Fruit fly (Drosophila melanogaster) whole organism, embryonic: ENCODE measurements around the gene CG44094.
A peak's percentile ranks its signal among the peaks of the same experiment; 100 is the strongest.

Source experiments
- B-H2 ChIP-seq: fragments of 200-800 bp; sonication (Bioruptor generic); optimal IDR thresholded peaks from 2 replicates; lab custom pipeline; 2018; ENCODE audit warnings: missing biosample characterization, mild to moderate bottlenecking, missing genetic modification characterization
- CG10543 ChIP-seq: fragments of 200-800 bp; sonication (Bioruptor generic); optimal IDR thresholded peaks from 3 replicates; lab custom pipeline; 2017; ENCODE audit warnings: missing biosample characterization, mild to moderate bottlenecking, missing genetic modification characterization, moderate library complexity
- CG11398 ChIP-seq: fragments of 200-800 bp; sonication (Bioruptor generic); optimal IDR thresholded peaks from 2 replicates; lab custom pipeline; 2016; ENCODE audit warnings: missing biosample characterization, missing genetic modification characterization
- CG11456 ChIP-seq: fragments of 200-800 bp; sonication (Bioruptor generic); IDR thresholded peaks from 3 replicates; pipeline ENCODE4 v1.3.6; 2022; ENCODE audit warnings: missing biosample characterization, missing genetic modification characterization
- CG12299 ChIP-seq: fragments of 200-800 bp; sonication (Bioruptor generic); optimal IDR thresholded peaks from 2 replicates; lab custom pipeline; 2018; ENCODE audit warnings: missing biosample characterization, mild to moderate bottlenecking, missing genetic modification characterization
- CG14667 ChIP-seq: fragments of 200-800 bp; sonication (Bioruptor generic); IDR thresholded peaks from 2 replicates; pipeline ENCODE4 v1.3.6; 2022; ENCODE audit warnings: missing biosample characterization, missing genetic modification characterization
- CG15269 ChIP-seq: fragments of 200-800 bp; sonication (Bioruptor generic); optimal IDR thresholded peaks from 2 replicates; lab custom pipeline; 2018; ENCODE audit warnings: missing biosample characterization, mild to moderate bottlenecking, missing genetic modification characterization, moderate library complexity
- CG17328 ChIP-seq: fragments of 200-800 bp; sonication (Bioruptor generic); IDR thresholded peaks from 2 replicates; pipeline ENCODE4 v1.3.6; 2022; ENCODE audit warnings: missing biosample characterization, missing genetic modification characterization
- CG2889 ChIP-seq: fragments of 200-800 bp; sonication (Bioruptor generic); IDR thresholded peaks from 3 replicates; pipeline ENCODE4 v1.3.6; 2022; ENCODE audit warnings: missing biosample characterization, missing genetic modification characterization
- CG30431 ChIP-seq: fragments of 200-800 bp; sonication (Bioruptor generic); optimal IDR thresholded peaks from 2 replicates; lab custom pipeline; 2017; ENCODE audit warnings: missing biosample characterization, missing genetic modification characterization
- CG31365 ChIP-seq: fragments of 200-800 bp; sonication (Bioruptor generic); optimal IDR thresholded peaks from 2 replicates; lab custom pipeline; 2018; ENCODE audit warnings: missing biosample characterization, mild to moderate bottlenecking, missing genetic modification characterization
- CG34224 ChIP-seq: fragments of 200-800 bp; sonication (Bioruptor generic); IDR thresholded peaks from 3 replicates; pipeline ENCODE4 v1.3.6; 2022; ENCODE audit warnings: missing biosample characterization, missing genetic modification characterization; ENCODE audit not compliant: partially characterized antibody
- CG4328 ChIP-seq: fragments of 200-800 bp; sonication (Bioruptor generic); optimal IDR thresholded peaks from 3 replicates; lab custom pipeline; 2017; ENCODE audit warnings: missing biosample characterization, missing genetic modification reagents, missing genetic modification characterization
- CG4617 ChIP-seq: fragments of 200-800 bp; sonication (Bioruptor generic); optimal IDR thresholded peaks from 3 replicates; lab custom pipeline; 2016; ENCODE audit warnings: missing biosample characterization, missing genetic modification characterization, borderline replicate concordance
- CG5953 ChIP-seq: fragments of 200-800 bp; sonication (Bioruptor generic); IDR thresholded peaks from 2 replicates; pipeline ENCODE4 v1.3.6; 2022; ENCODE audit warnings: missing biosample characterization, missing genetic modification characterization
- CG6654 ChIP-seq: fragments of 200-800 bp; sonication (Bioruptor generic); optimal IDR thresholded peaks from 2 replicates; lab custom pipeline; 2017; ENCODE audit warnings: missing biosample characterization, mild to moderate bottlenecking, missing genetic modification characterization
- CG6765 ChIP-seq: fragments of 200-800 bp; sonication (Bioruptor generic); optimal IDR thresholded peaks from 3 replicates; lab custom pipeline; 2017; ENCODE audit warnings: missing biosample characterization, mild to moderate bottlenecking, missing genetic modification characterization
- CG7271 ChIP-seq: fragments of 200-800 bp; sonication (Bioruptor generic); optimal IDR thresholded peaks from 2 replicates; lab custom pipeline; 2018; ENCODE audit warnings: missing biosample characterization, mild to moderate bottlenecking, missing genetic modification characterization, moderate library complexity
- CG7839 ChIP-seq: fragments of 200-800 bp; sonication (Bioruptor generic); optimal IDR thresholded peaks from 3 replicates; lab custom pipeline; 2018; ENCODE audit warnings: missing biosample characterization, mild to moderate bottlenecking, missing genetic modification characterization, moderate library complexity
- CG8924 ChIP-seq: fragments of 200-800 bp; optimal IDR thresholded peaks from 3 replicates; lab custom pipeline; 2019; ENCODE audit warnings: missing biosample characterization, mild to moderate bottlenecking, missing genetic modification characterization, moderate library complexity
- CG9727 ChIP-seq: fragments of 200-800 bp; sonication (Bioruptor generic); optimal IDR thresholded peaks from 3 replicates; lab custom pipeline; 2017; ENCODE audit warnings: missing biosample characterization, mild to moderate bottlenecking, missing genetic modification characterization
- CG9797 ChIP-seq: fragments of 200-800 bp; sonication (Bioruptor generic); optimal IDR thresholded peaks from 3 replicates; lab custom pipeline; 2018; ENCODE audit warnings: missing biosample characterization, mild to moderate bottlenecking, missing genetic modification characterization
- Dbx ChIP-seq: fragments of 200-800 bp; sonication (Bioruptor generic); IDR thresholded peaks from 3 replicates; pipeline ENCODE4 v1.3.6; 2022; ENCODE audit warnings: missing biosample characterization, missing genetic modification characterization
- Doc3 ChIP-seq: fragments of 200-800 bp; sonication (Bioruptor generic); IDR thresholded peaks from 3 replicates; pipeline ENCODE4 v1.3.6; 2022; ENCODE audit warnings: missing biosample characterization, missing genetic modification characterization; ENCODE audit not compliant: partially characterized antibody
- Hand ChIP-seq: fragments of 200-800 bp; sonication (Bioruptor generic); optimal IDR thresholded peaks from 2 replicates; lab custom pipeline; 2017; ENCODE audit warnings: mild to moderate bottlenecking, missing biosample characterization, missing genetic modification reagents, missing genetic modification characterization
- Hr3 ChIP-seq: fragments of 200-800 bp; sonication (Bioruptor generic); optimal IDR thresholded peaks from 3 replicates; lab custom pipeline; 2016; ENCODE audit warnings: missing biosample characterization, missing genetic modification characterization
- MBD-R2 ChIP-seq: fragments of 200-800 bp; sonication (Bioruptor generic); IDR thresholded peaks from 2 replicates; pipeline ENCODE4 v1.3.6; 2022; ENCODE audit warnings: missing biosample characterization, missing genetic modification characterization
- Med ChIP-seq: fragments of 200-800 bp; sonication (Bioruptor generic); peaks from one replicate; lab custom pipeline; 2016; ENCODE audit warnings: missing biosample characterization, missing genetic modification characterization, mild to moderate bottlenecking, inconsistent platforms, moderate library complexity
- Meics ChIP-seq: fragments of 200-800 bp; sonication (Bioruptor generic); optimal IDR thresholded peaks from 2 replicates; lab custom pipeline; 2017; ENCODE audit warnings: missing biosample characterization, mild to moderate bottlenecking, missing genetic modification characterization
- Poxn ChIP-seq: fragments of 200-800 bp; sonication (Bioruptor generic); IDR thresholded peaks from 2 replicates; pipeline ENCODE4 v1.3.6; 2022; ENCODE audit warnings: missing biosample characterization, missing genetic modification characterization
- Scr ChIP-seq: fragments of 200-800 bp; sonication (Bioruptor generic); IDR thresholded peaks from 2 replicates; pipeline ENCODE4 v1.3.6; 2022; ENCODE audit warnings: missing biosample characterization, missing genetic modification characterization; ENCODE audit not compliant: partially characterized antibody
- Sry-β ChIP-seq: fragments of 200-800 bp; sonication (Bioruptor generic); optimal IDR thresholded peaks from 2 replicates; lab custom pipeline; 2018; ENCODE audit warnings: missing biosample characterization, mild to moderate bottlenecking, missing genetic modification characterization, moderate library complexity
- Stat92E ChIP-seq, 3 experiments: fragments of >200 bp in 2 of 3; fragments of 200-800 bp in 1 of 3; sonication (Bioruptor generic) in 1 of 3; optimal IDR thresholded peaks; 2 replicates each; lab custom pipeline; 2017 to 2019; ENCODE audit warnings: missing biosample characterization in 3 of 3, missing genetic modification characterization in 3 of 3, mild to moderate bottlenecking in 1 of 3, moderate library complexity in 1 of 3
- Xbp1 ChIP-seq: fragments of 200-800 bp; sonication (Bioruptor generic); optimal IDR thresholded peaks from 3 replicates; lab custom pipeline; 2016; ENCODE audit warnings: missing biosample characterization, mild to moderate bottlenecking, missing genetic modification characterization
- ab ChIP-seq: fragments of 200-800 bp; sonication (Bioruptor generic); optimal IDR thresholded peaks from 2 replicates; lab custom pipeline; 2016; ENCODE audit warnings: missing biosample characterization, missing genetic modification characterization
- ac ChIP-seq: fragments of 200-800 bp; sonication (Bioruptor generic); optimal IDR thresholded peaks from 3 replicates; lab custom pipeline; 2017; ENCODE audit warnings: missing biosample characterization, mild to moderate bottlenecking, missing genetic modification characterization
- ci ChIP-seq: fragments of 200-800 bp; sonication (Bioruptor generic); IDR thresholded peaks from 3 replicates; pipeline ENCODE4 v1.3.6; 2022; ENCODE audit warnings: missing biosample characterization, missing genetic modification characterization
- crc ChIP-seq: fragments of 200-800 bp; sonication (Bioruptor generic); optimal IDR thresholded peaks from 2 replicates; lab custom pipeline; 2016; ENCODE audit warnings: missing biosample characterization, missing genetic modification characterization
- ken ChIP-seq: fragments of 200-800 bp; sonication (Bioruptor generic); IDR thresholded peaks from 3 replicates; pipeline ENCODE4 v1.3.6; 2022; ENCODE audit warnings: missing biosample characterization, missing genetic modification characterization
- knrl ChIP-seq: fragments of 200-800 bp; sonication (Bioruptor generic); IDR thresholded peaks from 3 replicates; pipeline ENCODE4 v1.3.6; 2022; ENCODE audit warnings: missing biosample characterization, missing genetic modification characterization; ENCODE audit not compliant: partially characterized antibody
- lov ChIP-seq, 2 experiments: fragments of 200-800 bp in 1 of 2; fragments of >200 bp in 1 of 2; sonication (Bioruptor generic) in 1 of 2; IDR thresholded peaks in 1 of 2; optimal IDR thresholded peaks in 1 of 2; 2 replicates in 1 of 2; 3 replicates in 1 of 2; pipeline versions ENCODE4 v1.3.6 to Lab custom; 2017 to 2022; ENCODE audit warnings: missing biosample characterization in 1 of 2, missing genetic modification characterization in 1 of 2
- nerfin-2 ChIP-seq: fragments of 200-800 bp; sonication (Bioruptor generic); IDR thresholded peaks from 2 replicates; pipeline ENCODE4 v1.3.6; 2022; ENCODE audit warnings: missing biosample characterization, missing genetic modification characterization; ENCODE audit not compliant: partially characterized antibody
- odd ChIP-seq: fragments of 200-800 bp; sonication (Bioruptor generic); optimal IDR thresholded peaks from 2 replicates; lab custom pipeline; 2017; ENCODE audit warnings: missing biosample characterization, mild to moderate bottlenecking, missing genetic modification characterization
- pb ChIP-seq: fragments of 200-800 bp; sonication (Bioruptor generic); optimal IDR thresholded peaks from 3 replicates; lab custom pipeline; 2016; ENCODE audit warnings: missing biosample characterization, missing genetic modification characterization
- prd ChIP-seq, 3 experiments: fragments of >200 bp in 2 of 3; fragments of 200-800 bp in 1 of 3; sonication (Bioruptor generic) in 1 of 3; optimal IDR thresholded peaks in 2 of 3; IDR thresholded peaks in 1 of 3; 2 replicates in 2 of 3; 3 replicates in 1 of 3; pipeline versions ENCODE4 v1.3.6 to Lab custom; 2017 to 2022; ENCODE audit warnings: missing biosample characterization in 1 of 3, missing genetic modification characterization in 1 of 3
- ttk ChIP-seq: fragments of 200-800 bp; sonication (Bioruptor generic); IDR thresholded peaks from 2 replicates; pipeline ENCODE4 v2.1.2; 2022; ENCODE audit warnings: missing biosample characterization, missing genetic modification characterization
- zf30C ChIP-seq: fragments of 200-800 bp; sonication (Bioruptor generic); optimal IDR thresholded peaks from 3 replicates; lab custom pipeline; 2018; ENCODE audit warnings: missing biosample characterization, mild to moderate bottlenecking, missing genetic modification characterization

CG44094 gene

dm6 chr3R:14608892-14609692, 32.7 kb upstream of the CG44094 start, which contains the start of gene CG14853 (continued):
- TF ChIP-seq CG4617 (GFP tag; lab: Kevin White, UChicago) (peak; percentile 44), CG9797 (peak; percentile 21), Dbx (GFP tag; lab: Robert Waterston, UW) (no peak), ttk (peak; percentile 70), CG11398 (GFP tag; lab: Kevin White, UChicago) (peak; percentile 38), CG15269 (tag; lab: Kevin White, UChicago) (peak; percentile 91), CG9727 (GFP tag; lab: Kevin White, UChicago) (peak; percentile 28), MBD-R2 (no peak), CG17328 (peak; percentile 82), ab (GFP tag; lab: Kevin White, UChicago) (no peak), B-H2 (GFP tag; lab: Kevin White, UChicago) (peak; percentile 10), CG31365 (tag; lab: Kevin White, UChicago) (peak; percentile 66), ac (GFP tag; lab: Kevin White, UChicago) (no peak), Stat92E (GFP tag; optimal IDR thresholded peaks at IDR 0.05; lab: Kevin White, UChicago) (no peak), CG10543 (GFP tag; lab: Kevin White, UChicago) (peak; percentile 40), Hand (GFP tag; lab: Kevin White, UChicago) (peak; percentile 72), prd (optimal IDR thresholded peaks at IDR 0.05; lab: Kevin White, UChicago) (no peak), prd (GFP tag; IDR thresholded peaks at IDR 0.05; lab: Robert Waterston, UW) (peak; percentile 78), CG2889 (GFP tag; lab: Robert Waterston, UW) (peak; percentile 54; the same call in 2 of the 3 replicates), nerfin-2 (no peak), CG30431 (GFP tag; lab: Kevin White, UChicago) (peak; percentile 56), ci (GFP tag; lab: Robert Waterston, UW) (peak; percentile 88), knrl (no peak), Med (GFP tag; lab: Kevin White, UChicago) (peak; percentile 94), CG7839 (tag; lab: Kevin White, UChicago) (peak; percentile 93), Meics (GFP tag; lab: Kevin White, UChicago) (peak; percentile 77), lov (optimal IDR thresholded peaks at IDR 0.05; lab: Kevin White, UChicago) (no peak), lov (GFP tag; IDR thresholded peaks at IDR 0.05; lab: Robert Waterston, UW) (peak; percentile 77; the same call in 1 of the 3 replicates), CG34224 (GFP tag; lab: Robert Waterston, UW) (no peak), Sry-β (peak; percentile 24), Doc3 (GFP tag; lab: Robert Waterston, UW) (no peak), Xbp1 (GFP tag; lab: Kevin White, UChicago) (peak; percentile 90), crc (GFP tag; lab: Kevin White, UChicago) (no peak), CG7271 (tag; lab: Kevin White, UChicago) (peak; percentile 48), Scr (GFP tag; lab: Robert Waterston, UW) (no peak), zf30C (no peak), ken (GFP tag; lab: Robert Waterston, UW) (peak; percentile 38; the same call in 1 of the 3 replicates), CG14667 (GFP tag; lab: Robert Waterston, UW) (peak; percentile 72), odd (peak; percentile 79), CG8924 (tag; lab: Kevin White, UChicago) (peak; percentile 89), CG11456 (GFP tag; lab: Robert Waterston, UW) (peak; percentile 72), CG12299 (no peak), Poxn (no peak), Hr3 (GFP tag; lab: Kevin White, UChicago) (peak; percentile 85), CG6654 (GFP tag; lab: Kevin White, UChicago) (peak; percentile 1), CG5953 (peak; percentile 80), pb (GFP tag; lab: Kevin White, UChicago) (peak; percentile 40), CG6765 (GFP tag; lab: Kevin White, UChicago) (peak; percentile 79), CG4328 (peak; percentile 62)
